Worm (Caenorhabditis elegans): Measurements from ENCODE around the gene hic-1.

The hic-1 gene

ce11 chrX:6598732-6599131, at the start of gene hic-1:
Gene hic-1, minus strand, starts transcription at chrX:6598832.
- no peak for TF ChIP-seq him-1 (tag; optimal IDR thresholded peaks at IDR 0.05)
- no peak for TF ChIP-seq dao-5 (tag; optimal IDR thresholded peaks at IDR 0.05)
- TF ChIP-seq W03F9.2 (tag; optimal IDR thresholded peaks at IDR 0.05), result no peak

DNA sequence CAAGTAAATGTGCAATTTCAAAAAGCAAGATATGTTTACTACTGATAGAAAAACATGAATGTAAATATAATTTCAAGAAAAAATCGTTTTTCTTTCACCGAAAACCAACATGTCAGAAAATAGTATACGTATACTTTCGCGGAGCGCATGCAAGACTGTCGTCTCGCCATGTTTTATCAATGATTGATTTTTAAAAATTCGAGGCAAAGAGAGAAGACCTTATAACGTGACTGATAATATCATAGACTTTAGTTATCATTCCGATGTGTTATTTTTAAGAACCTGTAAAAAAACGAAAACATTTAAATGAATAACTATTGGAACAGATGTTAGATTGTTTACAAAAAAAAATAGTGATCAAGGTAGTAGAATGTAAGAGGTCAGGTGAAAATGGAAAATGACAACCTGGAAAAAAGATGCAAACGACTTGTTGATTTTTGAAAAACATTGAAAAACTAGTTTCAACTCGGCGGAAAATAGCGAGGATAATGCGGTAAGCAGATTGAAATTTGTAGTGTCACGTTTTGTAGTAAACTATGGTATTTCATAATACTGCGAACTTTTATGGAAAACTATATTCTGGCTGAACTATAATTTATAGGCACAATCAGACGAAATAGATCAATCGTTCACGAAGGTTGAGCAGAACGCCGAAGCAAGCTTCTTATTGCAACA, 47.9 kb upstream of the hic-1 start:
- TF ChIP-seq him-1 (tag; optimal IDR thresholded peaks at IDR 0.05) (no peak), dao-5 (tag; optimal IDR thresholded peaks at IDR 0.05) (no peak), W03F9.2 (tag; optimal IDR thresholded peaks at IDR 0.05) (no peak)

DNA sequence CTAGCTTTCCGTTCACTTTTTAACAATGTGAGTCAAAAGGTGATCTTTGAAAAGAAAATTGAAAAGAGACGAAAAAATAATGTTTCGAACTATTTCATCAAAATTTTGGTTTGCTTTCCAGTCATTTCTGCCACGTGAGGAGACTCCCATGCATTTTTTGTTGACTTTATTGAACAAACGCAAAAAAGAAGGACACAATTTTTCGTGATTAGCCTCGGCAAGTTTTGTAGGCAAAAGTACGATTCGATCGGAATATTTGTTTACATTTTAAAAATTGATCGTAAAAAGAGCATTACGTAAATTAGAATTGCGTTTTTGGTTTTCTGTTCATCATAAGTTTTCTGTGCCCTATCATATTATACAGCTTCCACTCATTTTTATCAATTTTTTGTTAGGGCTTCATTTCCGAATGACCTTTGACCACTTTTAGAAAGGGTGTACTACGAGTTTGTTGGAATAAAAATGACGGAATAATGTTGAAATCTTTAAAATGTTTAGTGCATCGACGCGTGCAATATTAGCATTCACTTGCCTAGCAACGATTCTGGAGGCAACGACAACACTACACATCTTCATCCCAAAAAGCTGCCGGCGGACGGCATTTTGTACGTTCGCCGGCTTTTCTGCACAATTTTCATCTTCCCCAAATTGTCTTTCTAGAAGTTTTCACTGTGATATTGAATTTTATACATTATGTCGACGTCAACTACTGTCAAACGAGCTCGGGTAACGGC, 46.5 kb upstream of the hic-1 start, which contains the start of gene C56E10.3:
Gene C56E10.3, plus strand, starts transcription at position 684 of the 734 bp plus-strand sequence.
- TF ChIP-seq him-1 (tag; optimal IDR thresholded peaks at IDR 0.05) (no peak), W03F9.2 (tag; optimal IDR thresholded peaks at IDR 0.05) (no peak)

- TF ChIP-seq him-1 (tag; optimal IDR thresholded peaks at IDR 0.05) (no peak), W03F9.2 (tag; optimal IDR thresholded peaks at IDR 0.05) (no peak), dao-5 (tag; optimal IDR thresholded peaks at IDR 0.05) (no peak)
Observed at ce11 chrX:6642798-6643197, 44.2 kb upstream of the hic-1 start.

DNA sequence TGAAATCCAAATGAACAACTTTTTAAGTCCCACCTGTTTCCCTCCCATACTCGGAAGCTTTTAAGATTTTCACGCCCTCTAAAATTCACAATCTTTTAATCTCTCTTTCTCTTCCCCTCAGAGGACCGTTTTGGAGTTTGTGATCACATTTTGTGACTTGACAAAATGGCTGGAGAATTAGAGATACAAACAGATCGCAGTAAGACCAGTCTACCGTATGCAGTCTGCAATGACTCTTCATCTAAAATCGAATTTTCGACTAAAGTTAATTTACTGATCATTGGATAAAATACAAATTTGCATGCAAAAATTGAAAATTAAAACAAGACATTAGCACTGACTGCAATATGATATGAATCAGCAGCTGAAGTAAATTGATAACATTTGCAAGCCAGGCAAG, 42.9 kb upstream of the hic-1 start:
- no peak for TF ChIP-seq dao-5 (tag; optimal IDR thresholded peaks at IDR 0.05)
- TF ChIP-seq W03F9.2 (tag; optimal IDR thresholded peaks at IDR 0.05), result no peak
- TF ChIP-seq him-1 (tag; optimal IDR thresholded peaks at IDR 0.05), result no peak

ce11 chrX:6640570-6641199, 42.1 kb upstream of the hic-1 start, which contains the start of gene nhr-120:
Gene nhr-120, minus strand, starts transcription at chrX:6640620.
- no peak for TF ChIP-seq him-1 (tag; optimal IDR thresholded peaks at IDR 0.05)
- no peak for TF ChIP-seq dao-5 (tag; optimal IDR thresholded peaks at IDR 0.05)
- TF ChIP-seq W03F9.2 (tag; optimal IDR thresholded peaks at IDR 0.05), result no peak

DNA sequence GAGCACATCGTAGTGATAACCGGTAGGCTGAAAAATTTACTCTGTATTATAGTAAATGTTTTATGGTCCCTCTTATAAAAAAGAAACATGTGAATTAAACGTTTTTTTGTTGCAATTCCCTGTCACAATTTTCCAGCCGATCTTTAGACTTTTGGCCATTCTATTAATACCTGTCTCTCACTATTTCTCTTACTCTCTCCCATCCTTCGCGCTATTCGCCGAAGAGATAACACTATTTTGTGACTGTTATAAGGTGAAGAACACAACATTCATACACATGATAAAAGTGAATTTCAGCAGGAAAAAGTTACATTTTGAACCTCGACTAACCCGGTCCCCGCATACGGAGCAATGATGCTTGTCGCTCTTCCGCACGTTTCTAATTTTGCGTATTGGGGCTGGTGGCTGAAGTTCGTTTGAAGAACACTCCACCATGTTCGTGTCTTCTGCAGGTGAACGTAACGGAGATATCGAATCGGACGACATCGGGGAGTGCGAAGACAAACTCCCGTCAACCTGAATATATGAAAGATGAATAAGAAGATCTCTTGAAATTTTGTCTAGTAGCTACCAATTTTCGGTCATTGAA, 40.4 kb upstream of the hic-1 start:
- TF ChIP-seq dao-5 (tag; optimal IDR thresholded peaks at IDR 0.05), result no peak
- no peak for TF ChIP-seq W03F9.2 (tag; optimal IDR thresholded peaks at IDR 0.05)
- no peak for TF ChIP-seq him-1 (tag; optimal IDR thresholded peaks at IDR 0.05)

- TF ChIP-seq W03F9.2 (tag; optimal IDR thresholded peaks at IDR 0.05) (no peak), dao-5 (tag; optimal IDR thresholded peaks at IDR 0.05) (no peak), him-1 (tag; optimal IDR thresholded peaks at IDR 0.05) (no peak)
Observed at ce11 chrX:6637933-6638332, 39.3 kb upstream of the hic-1 start.

- TF ChIP-seq dao-5 (tag; optimal IDR thresholded peaks at IDR 0.05) (no peak), W03F9.2 (tag; optimal IDR thresholded peaks at IDR 0.05) (no peak), him-1 (tag; optimal IDR thresholded peaks at IDR 0.05) (no peak)
Observed at ce11 chrX:6635173-6635572, 36.5 kb upstream of the hic-1 start, which contains the start of gene aexr-1. Gene aexr-1, minus strand, starts transcription at chrX:6635273.

DNA sequence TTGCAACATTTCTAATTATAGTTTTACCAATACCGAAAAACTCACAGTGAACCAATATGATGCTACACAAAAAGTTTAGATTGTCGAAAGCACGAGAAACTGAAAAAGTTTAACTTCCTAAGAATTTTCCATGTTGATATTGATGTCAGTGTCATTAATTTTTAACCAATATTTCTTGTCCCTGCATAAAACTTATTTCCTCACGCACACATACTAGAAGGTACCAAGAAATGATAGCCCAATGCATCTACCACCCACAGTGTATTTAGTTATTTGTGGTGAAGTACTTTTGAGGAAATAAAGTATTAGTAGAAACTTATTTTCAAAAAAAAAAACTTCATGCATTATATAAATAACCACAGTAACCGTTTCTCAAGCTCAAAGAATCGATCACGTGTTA, 32.8 kb upstream of the hic-1 start, which contains the start of gene aexr-2:
Gene aexr-2, minus strand, starts transcription at position 101 of the 400 bp plus-strand sequence.
- TF ChIP-seq him-1 (tag; optimal IDR thresholded peaks at IDR 0.05) (no peak), dao-5 (tag; optimal IDR thresholded peaks at IDR 0.05) (no peak), W03F9.2 (tag; optimal IDR thresholded peaks at IDR 0.05) (no peak)

DNA sequence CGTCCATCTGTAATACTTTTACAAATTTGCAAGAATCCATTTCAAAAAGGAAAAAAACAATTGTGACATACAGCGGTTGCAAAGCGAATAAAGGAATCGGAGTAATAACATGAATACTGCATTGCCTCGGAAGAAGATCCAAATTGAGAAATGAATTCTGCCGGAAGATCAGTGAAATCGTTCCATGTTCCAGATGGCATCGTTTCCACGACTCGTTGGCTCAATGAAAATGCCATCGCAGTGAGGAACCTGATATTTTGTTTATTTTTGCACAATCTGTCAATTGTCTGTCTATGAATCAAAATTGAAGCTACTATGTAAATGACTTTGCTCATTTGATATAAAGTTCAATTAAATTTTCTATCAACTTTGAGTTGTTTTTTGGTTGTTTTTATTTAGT, 32.0 kb upstream of the hic-1 start:
- TF ChIP-seq dao-5 (tag; optimal IDR thresholded peaks at IDR 0.05) (no peak), him-1 (tag; optimal IDR thresholded peaks at IDR 0.05) (no peak), W03F9.2 (tag; optimal IDR thresholded peaks at IDR 0.05) (no peak)

DNA sequence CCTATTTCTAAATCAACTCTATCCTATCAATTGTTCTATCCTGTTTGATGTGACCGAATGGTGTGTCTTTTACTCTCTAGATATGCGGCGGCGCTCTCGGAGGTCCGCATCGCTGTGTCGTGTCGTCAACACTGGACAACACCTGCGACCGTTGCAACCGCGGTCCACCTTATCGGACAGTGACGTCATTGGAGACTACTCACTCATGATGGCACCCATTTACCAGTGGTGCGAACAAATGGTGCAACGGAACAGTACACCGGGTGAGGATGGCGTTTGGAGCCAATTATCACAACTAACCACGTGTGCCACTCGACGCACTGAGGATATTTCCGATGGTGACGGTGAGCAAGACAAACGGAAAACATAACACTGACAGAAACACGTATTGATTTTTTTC, 26.6 kb upstream of the hic-1 start:
- no peak for TF ChIP-seq him-1 (tag; optimal IDR thresholded peaks at IDR 0.05)
- no peak for TF ChIP-seq dao-5 (tag; optimal IDR thresholded peaks at IDR 0.05)
- no peak for TF ChIP-seq W03F9.2 (tag; optimal IDR thresholded peaks at IDR 0.05)

ce11 chrX:6622552-6623236, 24.1 kb upstream of the hic-1 start, which contains the start of gene clec-266:
Gene clec-266, minus strand, starts transcription at chrX:6622915.
- TF ChIP-seq him-1 (tag; optimal IDR thresholded peaks at IDR 0.05), result no peak
- TF ChIP-seq dao-5 (tag; optimal IDR thresholded peaks at IDR 0.05), result no peak
- no peak for TF ChIP-seq W03F9.2 (tag; optimal IDR thresholded peaks at IDR 0.05)

All from whole organism, L4/young adult.